Fruit fly (Drosophila melanogaster): ENCODE measurements around the gene tkv.

The tkv gene

dm6 chr2L:5261223-5261984 lies 9.8 kb downstream of the tkv start (continued):
- TF ChIP-seq Hand (GFP tag; optimal IDR thresholded peaks at IDR 0.05) = no peak
- peak; percentile 30 for TF ChIP-seq nmo (GFP tag; optimal IDR thresholded peaks at IDR 0.05)
- no peak for TF ChIP-seq Gug (GFP tag; IDR thresholded peaks at IDR 0.05)
- TF ChIP-seq ash1 (GFP tag; optimal IDR thresholded peaks at IDR 0.05) = no peak
- peak; percentile 69 for TF ChIP-seq CG8359 (GFP tag; optimal IDR thresholded peaks at IDR 0.05; ENCODE audit: borderline replicate concordance)
- TF ChIP-seq prd (optimal IDR thresholded peaks at IDR 0.05) = no peak
- TF ChIP-seq prd (GFP tag; IDR thresholded peaks at IDR 0.05) = no peak
- no peak for TF ChIP-seq Six4 (GFP tag; optimal IDR thresholded peaks at IDR 0.05)
- TF ChIP-seq cato (GFP tag; optimal IDR thresholded peaks at IDR 0.05; ENCODE audit: borderline replicate concordance) = no peak
- TF ChIP-seq en (GFP tag; optimal IDR thresholded peaks at IDR 0.05) = no peak
- TF ChIP-seq Hey (tag; optimal IDR thresholded peaks at IDR 0.05) = no peak
- TF ChIP-seq CG12659 (GFP tag; optimal IDR thresholded peaks at IDR 0.05) = no peak
- no peak for TF ChIP-seq chm (GFP tag; IDR thresholded peaks at IDR 0.05)
- no peak for TF ChIP-seq esg (GFP tag; conservative IDR thresholded peaks at IDR 0.05)
- TF ChIP-seq CG7745 (tag; optimal IDR thresholded peaks at IDR 0.05) = no peak
- TF ChIP-seq hkb (optimal IDR thresholded peaks at IDR 0.05) = no peak
- TF ChIP-seq hkb (GFP tag; IDR thresholded peaks at IDR 0.05) = 0 out of 2 replicates have a peak, but pooled peaks have one; percentile 30
- TF ChIP-seq CG10366 (GFP tag; IDR thresholded peaks at IDR 0.05) = no peak
- no peak for TF ChIP-seq CG17568 (GFP tag; optimal IDR thresholded peaks at IDR 0.05)
- TF ChIP-seq oc (tag; optimal IDR thresholded peaks at IDR 0.05) = peak; percentile 8
- TF ChIP-seq mam (GFP tag; optimal IDR thresholded peaks at IDR 0.05) = no peak
- no peak for TF ChIP-seq sima (GFP tag; optimal IDR thresholded peaks at IDR 0.05)
- TF ChIP-seq CG17328 (GFP tag; IDR thresholded peaks at IDR 0.05) = peak; percentile 62; the same call in 1 of the 2 replicates
- TF ChIP-seq CG4617 (GFP tag; optimal IDR thresholded peaks at IDR 0.05; ENCODE audit: borderline replicate concordance) = no peak
- no peak for TF ChIP-seq CTCF (GFP tag; optimal IDR thresholded peaks at IDR 0.05)
- 0 out of 3 replicates have a peak, but pooled peaks have one; percentile 6 for TF ChIP-seq CG6175 (GFP tag; IDR thresholded peaks at IDR 0.05)
- no peak for TF ChIP-seq Lhr (GFP tag; optimal IDR thresholded peaks at IDR 0.05)
- no peak for TF ChIP-seq twi (tag; optimal IDR thresholded peaks at IDR 0.05)
- peak; percentile 19 for TF ChIP-seq trem (tag; optimal IDR thresholded peaks at IDR 0.05)
- no peak for TF ChIP-seq CG6854 (GFP tag; optimal IDR thresholded peaks at IDR 0.05)
- TF ChIP-seq CG16813 (GFP tag; IDR thresholded peaks at IDR 0.05; ENCODE audit: partially characterized antibody) = no peak
- TF ChIP-seq Jarid2 (GFP tag; optimal IDR thresholded peaks at IDR 0.05) = no peak
- no peak for TF ChIP-seq cad (GFP tag; optimal IDR thresholded peaks at IDR 0.05)
- TF ChIP-seq chn (GFP tag; optimal IDR thresholded peaks at IDR 0.05) = peak; percentile 28
- TF ChIP-seq gro (GFP tag; optimal IDR thresholded peaks at IDR 0.05) = no peak
- TF ChIP-seq emc (GFP tag; optimal IDR thresholded peaks at IDR 0.05) = no peak
- no peak for TF ChIP-seq pb (GFP tag; optimal IDR thresholded peaks at IDR 0.05)
- TF ChIP-seq CG8944 (GFP tag; optimal IDR thresholded peaks at IDR 0.05) = no peak
- no peak for TF ChIP-seq CG13123 (GFP tag; optimal IDR thresholded peaks at IDR 0.05)
- no peak for TF ChIP-seq H15 (GFP tag; IDR thresholded peaks at IDR 0.05)
- TF ChIP-seq btn (GFP tag; optimal IDR thresholded peaks at IDR 0.05) = no peak
- TF ChIP-seq zen (tag; optimal IDR thresholded peaks at IDR 0.05) = no peak
- no peak for TF ChIP-seq ranshi (GFP tag; IDR thresholded peaks at IDR 0.05)
- TF ChIP-seq dpn (GFP tag; optimal IDR thresholded peaks at IDR 0.05) = peak in 1 of 2 experiments; percentile 20
- no peak for TF ChIP-seq CG9817 (tag; optimal IDR thresholded peaks at IDR 0.05)
- peak; percentile 16 for TF ChIP-seq Antp (GFP tag; optimal IDR thresholded peaks at IDR 0.05)
- TF ChIP-seq ind (GFP tag; optimal IDR thresholded peaks at IDR 0.05) = peak; percentile 12
- no peak for TF ChIP-seq CG8281 (tag; optimal IDR thresholded peaks at IDR 0.05)
- no peak for TF ChIP-seq amos (GFP tag; IDR thresholded peaks at IDR 0.05; ENCODE audit: partially characterized antibody)
- no peak for TF ChIP-seq CG3281 (GFP tag; optimal IDR thresholded peaks at IDR 0.05)
- TF ChIP-seq usp (GFP tag; optimal IDR thresholded peaks at IDR 0.05) = no peak
